Worm (Caenorhabditis elegans): Measurements from ENCODE around the gene D2007.2.

- TF ChIP-seq klf-2 (GFP tag; conservative IDR thresholded peaks at IDR 0.05) (no peak), cog-1 (tag; optimal IDR thresholded peaks at IDR 0.05) (no peak), flt-1 (GFP tag; IDR thresholded peaks at IDR 0.05) (no peak), med-1 (GFP tag; optimal IDR thresholded peaks at IDR 0.05; ENCODE audit: insufficient read depth) (no peak)
These were observed 26.5 kb downstream of the D2007.2 start for ce11 chrIII:8175263-8175662.
